Fruit fly (Drosophila melanogaster) whole organism, embryonic: ENCODE data around the gene CG4025.

Experiments used
- BtbVII ChIP-seq: fragments of 200-800 bp; sonication (Bioruptor generic); optimal IDR thresholded peaks from 3 replicates; lab custom pipeline; 2017; ENCODE audit warnings: missing biosample characterization, mild to moderate bottlenecking, missing genetic modification characterization
- CG10267 ChIP-seq: fragments of 200-800 bp; sonication (Bioruptor generic); optimal IDR thresholded peaks from 2 replicates; lab custom pipeline; 2018; ENCODE audit warnings: missing biosample characterization, mild to moderate bottlenecking, missing genetic modification characterization, moderate library complexity
- CG10431 ChIP-seq: fragments of 200-800 bp; sonication (Bioruptor generic); optimal IDR thresholded peaks from 3 replicates; lab custom pipeline; 2018; ENCODE audit warnings: missing biosample characterization, mild to moderate bottlenecking, missing genetic modification characterization
- CG10462 ChIP-seq: fragments of 200-800 bp; sonication (Bioruptor generic); optimal IDR thresholded peaks from 2 replicates; lab custom pipeline; 2016; ENCODE audit warnings: missing biosample characterization, missing genetic modification characterization
- CG11456 ChIP-seq: fragments of 200-800 bp; sonication (Bioruptor generic); IDR thresholded peaks from 3 replicates; pipeline ENCODE4 v1.3.6; 2022; ENCODE audit warnings: missing biosample characterization, missing genetic modification characterization
- CG11560 ChIP-seq: fragments of 200-800 bp; sonication (Bioruptor generic); IDR thresholded peaks from 3 replicates; pipeline ENCODE4 v1.3.6; 2022; ENCODE audit warnings: missing biosample characterization, missing genetic modification characterization
- CG12236 ChIP-seq: fragments of 200-800 bp; sonication (Bioruptor generic); optimal IDR thresholded peaks from 2 replicates; lab custom pipeline; 2016; ENCODE audit warnings: missing biosample characterization, missing genetic modification characterization
- CG12942 ChIP-seq: fragments of 200-800 bp; sonication (Bioruptor generic); optimal IDR thresholded peaks from 3 replicates; lab custom pipeline; 2016; ENCODE audit warnings: missing biosample characterization, missing genetic modification characterization
- CG1603 ChIP-seq: fragments of 200-800 bp; sonication (Bioruptor generic); optimal IDR thresholded peaks from 2 replicates; lab custom pipeline; 2019; ENCODE audit warnings: missing biosample characterization, mild to moderate bottlenecking, missing genetic modification characterization, moderate library complexity
- CG1647 ChIP-seq: fragments of 200-800 bp; sonication (Bioruptor generic); optimal IDR thresholded peaks from 3 replicates; lab custom pipeline; 2016; ENCODE audit warnings: missing biosample characterization, missing genetic modification characterization
- CG17361 ChIP-seq: fragments of 200-800 bp; sonication (Bioruptor generic); IDR thresholded peaks from 3 replicates; pipeline ENCODE4 v1.3.6; 2022; ENCODE audit warnings: missing biosample characterization, missing genetic modification characterization
- CG1832 ChIP-seq: fragments of 200-800 bp; sonication (Bioruptor generic); optimal IDR thresholded peaks from 2 replicates; lab custom pipeline; 2017; ENCODE audit warnings: missing biosample characterization, mild to moderate bottlenecking, missing genetic modification characterization, inconsistent platforms
- CG34376 ChIP-seq: fragments of 200-800 bp; sonication (Bioruptor generic); optimal IDR thresholded peaks from 2 replicates; lab custom pipeline; 2018; ENCODE audit warnings: missing biosample characterization, mild to moderate bottlenecking, missing genetic modification characterization
- CG6683 ChIP-seq: fragments of 200-800 bp; sonication (Bioruptor generic); optimal IDR thresholded peaks from 2 replicates; lab custom pipeline; 2017; ENCODE audit warnings: missing biosample characterization, mild to moderate bottlenecking, missing genetic modification characterization, missing genetic modification reagents
- CG7556 ChIP-seq: fragments of 200-800 bp; sonication (Bioruptor generic); optimal IDR thresholded peaks from 2 replicates; lab custom pipeline; 2017; ENCODE audit warnings: missing biosample characterization, mild to moderate bottlenecking, missing genetic modification characterization
- CG8281 ChIP-seq: fragments of 200-800 bp; sonication (Bioruptor generic); optimal IDR thresholded peaks from 2 replicates; lab custom pipeline; 2018; ENCODE audit warnings: missing biosample characterization, mild to moderate bottlenecking, missing genetic modification characterization, moderate library complexity
- CG8388 ChIP-seq: fragments of 200-800 bp; sonication (Bioruptor generic); optimal IDR thresholded peaks from 2 replicates; lab custom pipeline; 2019; ENCODE audit warnings: missing biosample characterization, mild to moderate bottlenecking, missing genetic modification characterization, moderate library complexity
- CG9797 ChIP-seq: fragments of 200-800 bp; sonication (Bioruptor generic); optimal IDR thresholded peaks from 3 replicates; lab custom pipeline; 2018; ENCODE audit warnings: missing biosample characterization, mild to moderate bottlenecking, missing genetic modification characterization
- Camta ChIP-seq: fragments of 200-800 bp; sonication (Bioruptor generic); optimal IDR thresholded peaks from 2 replicates; lab custom pipeline; 2016; ENCODE audit warnings: missing biosample characterization, missing genetic modification characterization
- D ChIP-seq, 2 experiments: fragments of 200-800 bp in 1 of 2; fragments of >200 bp in 1 of 2; sonication (Bioruptor generic) in 1 of 2; optimal IDR thresholded peaks; 2 replicates in 1 of 2; 3 replicates in 1 of 2; lab custom pipeline; 2017; ENCODE audit warnings: mild to moderate bottlenecking in 1 of 2, missing biosample characterization in 1 of 2, missing genetic modification characterization in 1 of 2, missing genetic modification reagents in 1 of 2
- Doc2 ChIP-seq: fragments of 200-800 bp; sonication (Bioruptor generic); IDR thresholded peaks from 2 replicates; pipeline ENCODE4 v1.3.6; 2022; ENCODE audit warnings: missing biosample characterization, missing genetic modification characterization
- E2f1 ChIP-seq: fragments of 200-800 bp; sonication (Bioruptor generic); IDR thresholded peaks from 2 replicates; pipeline ENCODE4 v1.3.6; 2022; ENCODE audit warnings: missing biosample characterization, missing genetic modification characterization
- Kr ChIP-seq: fragments of 200-800 bp; sonication (Bioruptor generic); optimal IDR thresholded peaks from 2 replicates; lab custom pipeline; 2017; ENCODE audit warnings: missing biosample characterization, mild to moderate bottlenecking, missing genetic modification characterization
- MTF-1 ChIP-seq: fragments of 200-800 bp; sonication (Bioruptor generic); optimal IDR thresholded peaks from 2 replicates; lab custom pipeline; 2018; ENCODE audit warnings: missing biosample characterization, mild to moderate bottlenecking, missing genetic modification characterization, borderline replicate concordance
- Ptx1 ChIP-seq: fragments of 200-800 bp; sonication (Bioruptor generic); IDR thresholded peaks from 2 replicates; pipeline ENCODE4 v1.3.6; 2022; ENCODE audit warnings: missing biosample characterization, missing genetic modification characterization
- ase ChIP-seq: fragments of 200-800 bp; sonication (Bioruptor generic); IDR thresholded peaks from 3 replicates; pipeline ENCODE4 v1.3.6; 2022; ENCODE audit warnings: missing biosample characterization, missing genetic modification characterization
- ato ChIP-seq: fragments of 200-800 bp; sonication (Bioruptor generic); IDR thresholded peaks from 2 replicates; pipeline ENCODE4 v1.3.6; 2022; ENCODE audit warnings: missing biosample characterization, missing genetic modification characterization; ENCODE audit not compliant: partially characterized antibody
- cas ChIP-seq: fragments of 200-800 bp; sonication (Bioruptor generic); IDR thresholded peaks from 2 replicates; pipeline ENCODE4 v1.3.6; 2022; ENCODE audit warnings: missing biosample characterization, missing genetic modification characterization
- dimm ChIP-seq: fragments of 200-800 bp; sonication (Bioruptor generic); IDR thresholded peaks from 2 replicates; pipeline ENCODE4 v1.3.6; 2022; ENCODE audit warnings: missing biosample characterization, missing genetic modification characterization
- dysf ChIP-seq: fragments of 200-800 bp; sonication (Bioruptor generic); IDR thresholded peaks from 3 replicates; pipeline ENCODE4 v1.3.6; 2022; ENCODE audit warnings: missing biosample characterization, missing genetic modification characterization
- gce ChIP-seq: fragments of 200-800 bp; sonication (Bioruptor generic); IDR thresholded peaks from 3 replicates; pipeline ENCODE4 v1.3.6; 2022; ENCODE audit warnings: missing biosample characterization, missing genetic modification characterization
- jing ChIP-seq: fragments of 200-800 bp; sonication (Bioruptor generic); optimal IDR thresholded peaks from 2 replicates; lab custom pipeline; 2018; ENCODE audit warnings: missing biosample characterization, mild to moderate bottlenecking, missing genetic modification characterization
- ken ChIP-seq: fragments of 200-800 bp; sonication (Bioruptor generic); IDR thresholded peaks from 3 replicates; pipeline ENCODE4 v1.3.6; 2022; ENCODE audit warnings: missing biosample characterization, missing genetic modification characterization
- lbe ChIP-seq: fragments of 200-800 bp; sonication (Bioruptor generic); optimal IDR thresholded peaks from 2 replicates; lab custom pipeline; 2016; ENCODE audit warnings: missing biosample characterization, mild to moderate bottlenecking, missing genetic modification characterization
- maf-S ChIP-seq: fragments of 200-800 bp; sonication (Bioruptor generic); optimal IDR thresholded peaks from 2 replicates; lab custom pipeline; 2016; ENCODE audit warnings: missing biosample characterization, missing genetic modification characterization
- org-1 ChIP-seq: fragments of 200-800 bp; sonication (Bioruptor generic); optimal IDR thresholded peaks from 2 replicates; lab custom pipeline; 2017; ENCODE audit warnings: missing biosample characterization, missing genetic modification characterization
- prd ChIP-seq, 3 experiments: fragments of >200 bp in 2 of 3; fragments of 200-800 bp in 1 of 3; sonication (Bioruptor generic) in 1 of 3; optimal IDR thresholded peaks in 2 of 3; IDR thresholded peaks in 1 of 3; 2 replicates in 2 of 3; 3 replicates in 1 of 3; pipeline versions ENCODE4 v1.3.6 to Lab custom; 2017 to 2022; ENCODE audit warnings: missing biosample characterization in 1 of 3, missing genetic modification characterization in 1 of 3
- pros ChIP-seq: fragments of 200-800 bp; sonication (Bioruptor generic); optimal IDR thresholded peaks from 3 replicates; lab custom pipeline; 2019; ENCODE audit warnings: missing biosample characterization, mild to moderate bottlenecking, missing genetic modification characterization, moderate library complexity
- repo ChIP-seq: fragments of 200-800 bp; sonication (Bioruptor generic); optimal IDR thresholded peaks from 2 replicates; lab custom pipeline; 2016; ENCODE audit warnings: missing biosample characterization, missing genetic modification characterization
- so ChIP-seq: fragments of 200-800 bp; sonication (Bioruptor generic); IDR thresholded peaks from 3 replicates; pipeline ENCODE4 v1.3.6; 2022; ENCODE audit warnings: missing biosample characterization, missing genetic modification characterization
- sob ChIP-seq: fragments of 200-800 bp; sonication (Bioruptor generic); IDR thresholded peaks from 2 replicates; pipeline ENCODE4 v1.3.6; 2022; ENCODE audit warnings: missing biosample characterization, missing genetic modification characterization
- sqz ChIP-seq: fragments of 200-800 bp; sonication (Bioruptor generic); optimal IDR thresholded peaks from 3 replicates; lab custom pipeline; 2018; ENCODE audit warnings: missing biosample characterization, mild to moderate bottlenecking, missing genetic modification characterization
- tll ChIP-seq, 2 experiments: fragments of 200-800 bp in 1 of 2; fragments of >200 bp in 1 of 2; sonication (Bioruptor generic) in 1 of 2; optimal IDR thresholded peaks; 2 replicates each; lab custom pipeline; 2017 to 2019; ENCODE audit warnings: missing biosample characterization in 2 of 2, missing genetic modification characterization in 2 of 2, mild to moderate bottlenecking in 1 of 2, moderate library complexity in 1 of 2
- trem ChIP-seq: fragments of 200-800 bp; optimal IDR thresholded peaks from 3 replicates; lab custom pipeline; 2019; ENCODE audit warnings: missing biosample characterization, mild to moderate bottlenecking, missing genetic modification characterization, moderate library complexity
- unpg ChIP-seq: fragments of 200-800 bp; sonication (Bioruptor generic); optimal IDR thresholded peaks from 3 replicates; lab custom pipeline; 2018; ENCODE audit warnings: missing biosample characterization, mild to moderate bottlenecking, missing genetic modification characterization, moderate library complexity
- usp ChIP-seq: fragments of >200 bp; optimal IDR thresholded peaks from 2 replicates; lab custom pipeline; 2017; ENCODE audit warnings: missing biosample characterization, missing genetic modification characterization
- zf30C ChIP-seq: fragments of 200-800 bp; sonication (Bioruptor generic); optimal IDR thresholded peaks from 3 replicates; lab custom pipeline; 2018; ENCODE audit warnings: missing biosample characterization, mild to moderate bottlenecking, missing genetic modification characterization

Gene CG4025

dm6 chrX:2071878-2072817 is 4.6 kb upstream of the CG4025 start, which contains the start of gene Rtca (continued):
- TF ChIP-seq cas (GFP tag; lab: Robert Waterston, UW) (no peak), CG34376 (GFP tag; lab: Kevin White, UChicago) (peak; percentile 37), CG6683 (GFP tag; lab: Kevin White, UChicago) (peak; percentile 43), CG8388 (peak; percentile 40), CG1647 (peak; percentile 19), CG11560 (no peak), zf30C (GFP tag; lab: Kevin White, UChicago) (no peak), CG8281 (peak; percentile 18), lbe (GFP tag; lab: Kevin White, UChicago) (peak; percentile 35), D (optimal IDR thresholded peaks at IDR 0.05; lab: Kevin White, UChicago) (no peak), D (GFP tag; optimal IDR thresholded peaks at IDR 0.05; lab: Kevin White, UChicago) (peak; percentile 60), sob (GFP tag; lab: Robert Waterston, UW) (peak; percentile 64; the same call in 1 of the 2 replicates), CG9797 (no peak), dimm (no peak), ase (GFP tag; lab: Robert Waterston, UW) (no peak), CG1832 (GFP tag; lab: Kevin White, UChicago) (no peak), dysf (peak; percentile 82), CG17361 (GFP tag; lab: Robert Waterston, UW) (peak; percentile 48; the same call in 2 of the 3 replicates), Kr (GFP tag; lab: Kevin White, UChicago) (no peak), unpg (peak; percentile 75), CG1603 (peak; percentile 68), CG12942 (GFP tag; lab: Kevin White, UChicago) (peak; percentile 32), org-1 (peak; percentile 76), E2f1 (GFP tag; lab: Robert Waterston, UW) (peak; percentile 72), CG10462 (GFP tag; lab: Kevin White, UChicago) (no peak), ken (peak; percentile 50; the same call in 1 of the 3 replicates), prd (optimal IDR thresholded peaks at IDR 0.05; lab: Kevin White, UChicago) (no peak), prd (GFP tag; IDR thresholded peaks at IDR 0.05; lab: Robert Waterston, UW) (peak; percentile 74), pros (GFP tag; lab: Kevin White, UChicago) (peak; percentile 31), repo (GFP tag; lab: Kevin White, UChicago) (peak; percentile 47), Ptx1 (GFP tag; lab: Robert Waterston, UW) (peak; percentile 81), trem (tag; lab: Kevin White, UChicago) (peak; percentile 30), usp (GFP tag; lab: Kevin White, UChicago) (no peak), BtbVII (GFP tag; lab: Kevin White, UChicago) (peak; percentile 72), ato (GFP tag; lab: Robert Waterston, UW) (no peak), jing (GFP tag; lab: Kevin White, UChicago) (peak; percentile 37), CG10431 (GFP tag; lab: Kevin White, UChicago) (no peak), CG7556 (GFP tag; lab: Kevin White, UChicago) (peak; percentile 73), CG12236 (no peak), sqz (GFP tag; lab: Kevin White, UChicago) (no peak), CG11456 (GFP tag; lab: Robert Waterston, UW) (peak; percentile 62; the same call in 1 of the 3 replicates), CG10267 (tag; lab: Kevin White, UChicago) (peak; percentile 44), MTF-1 (GFP tag; lab: Kevin White, UChicago) (peak; percentile 12), so (GFP tag; lab: Robert Waterston, UW) (no peak; the same call in 2 of the 3 replicates), Camta (GFP tag; lab: Kevin White, UChicago) (peak; percentile 17), maf-S (peak; percentile 66), Doc2 (GFP tag; lab: Robert Waterston, UW) (no peak), gce (GFP tag; lab: Robert Waterston, UW) (no peak), tll (GFP tag; optimal IDR thresholded peaks at IDR 0.05; lab: Kevin White, UChicago) (peak in 1 of 2 experiments; percentile 17)
